Fruit fly (Drosophila melanogaster) whole organism, wandering third instar larva: Measurements from ENCODE around the gene Nup58.

Source experiments
- Abd-B ChIP-seq: fragments of >200 bp; optimal IDR thresholded peaks from 2 replicates; lab custom pipeline; 2017; ENCODE audit warnings: missing biosample characterization, missing genetic modification characterization
- CG32264 ChIP-seq: fragments of 200-800 bp; sonication (Bioruptor generic); optimal IDR thresholded peaks from 2 replicates; lab custom pipeline; 2016; ENCODE audit warnings: missing biosample characterization, missing genetic modification characterization
- CG9705 ChIP-seq: fragments of 200-800 bp; sonication (Bioruptor generic); optimal IDR thresholded peaks from 2 replicates; lab custom pipeline; 2018; ENCODE audit warnings: missing biosample characterization, mild to moderate bottlenecking, missing genetic modification characterization
- CrebA ChIP-seq: fragments of 200-800 bp; sonication (Bioruptor generic); optimal IDR thresholded peaks from 2 replicates; lab custom pipeline; 2016; ENCODE audit warnings: missing biosample characterization, mild to moderate bottlenecking, missing genetic modification characterization, borderline replicate concordance
- Dfd ChIP-seq: fragments of >200 bp; optimal IDR thresholded peaks from 2 replicates; lab custom pipeline; 2017; ENCODE audit warnings: missing biosample characterization, missing genetic modification characterization
- Dif ChIP-seq: fragments of 200-275, 200-300 bp; sonication (Bioruptor generic); optimal IDR thresholded peaks from 2 replicates; lab custom pipeline; 2018; ENCODE audit warnings: missing biosample characterization, missing genetic modification characterization; ENCODE audit not compliant: partially characterized antibody
- GATAd ChIP-seq: sonication (Bioruptor generic); optimal IDR thresholded peaks from 2 replicates; lab custom pipeline; 2016; ENCODE audit warnings: missing biosample characterization, missing genetic modification characterization
- HLH106 ChIP-seq: fragments of 200-800 bp; optimal IDR thresholded peaks from 3 replicates; lab custom pipeline; 2019; ENCODE audit warnings: missing biosample characterization, mild to moderate bottlenecking, missing genetic modification characterization, moderate library complexity
- Hnf4 ChIP-seq: fragments of 200-800 bp; sonication (Bioruptor generic); optimal IDR thresholded peaks from 2 replicates; lab custom pipeline; 2016; ENCODE audit warnings: missing biosample characterization, mild to moderate bottlenecking, missing genetic modification characterization
- Hr78 ChIP-seq: fragments of >200 bp; optimal IDR thresholded peaks from 2 replicates; lab custom pipeline; 2017; ENCODE audit warnings: missing biosample characterization, missing genetic modification characterization
- Hr83 ChIP-seq: fragments of 200-300 bp; sonication (Bioruptor generic); optimal IDR thresholded peaks from 2 replicates; lab custom pipeline; 2016; ENCODE audit warnings: missing biosample characterization, mild to moderate bottlenecking, missing genetic modification characterization, moderate library complexity; ENCODE audit not compliant: poor library complexity, severe bottlenecking
- Jra ChIP-seq: sonication (Bioruptor generic); optimal IDR thresholded peaks from 2 replicates; lab custom pipeline; 2016; ENCODE audit warnings: missing biosample characterization, missing genetic modification characterization
- Mio ChIP-seq: sonication (Bioruptor generic); optimal IDR thresholded peaks from 2 replicates; lab custom pipeline; 2016; ENCODE audit warnings: missing biosample characterization, missing genetic modification characterization
- Myc ChIP-seq: fragments of >200 bp; optimal IDR thresholded peaks from 2 replicates; lab custom pipeline; 2017
- N ChIP-seq: fragments of >200 bp; optimal IDR thresholded peaks from 2 replicates; lab custom pipeline; 2018; ENCODE audit warnings: missing biosample characterization, missing external identifiers, missing genetic modification characterization
- OdsH ChIP-seq: fragments of 200-800 bp; sonication (Bioruptor generic); optimal IDR thresholded peaks from 2 replicates; lab custom pipeline; 2016; ENCODE audit warnings: missing biosample characterization, mild to moderate bottlenecking, missing genetic modification characterization
- Rel ChIP-seq, 2 experiments: fragments of 200-800 bp; sonication (Bioruptor generic) in 1 of 2; optimal IDR thresholded peaks; 2 replicates in 1 of 2; 3 replicates in 1 of 2; lab custom pipeline; 2016 to 2019; ENCODE audit warnings: mild to moderate bottlenecking in 2 of 2, missing biosample characterization in 2 of 2, missing genetic modification characterization in 2 of 2, moderate library complexity in 1 of 2
- Sp1 ChIP-seq: fragments of 200-800 bp; sonication (Bioruptor generic); optimal IDR thresholded peaks from 3 replicates; lab custom pipeline; 2019; ENCODE audit warnings: missing biosample characterization, mild to moderate bottlenecking, missing genetic modification characterization, moderate library complexity
- Vsx2 ChIP-seq: fragments of 200-300, 225-300 bp; sonication (Bioruptor generic); optimal IDR thresholded peaks from 2 replicates; lab custom pipeline; 2018; ENCODE audit warnings: missing biosample characterization, missing genetic modification characterization; ENCODE audit not compliant: partially characterized antibody
- br ChIP-seq: fragments of 200-800 bp; sonication (Bioruptor generic); optimal IDR thresholded peaks from 2 replicates; lab custom pipeline; 2016; ENCODE audit warnings: missing biosample characterization, missing genetic modification characterization
- brk ChIP-seq: fragments of 200-800 bp; sonication (Bioruptor generic); optimal IDR thresholded peaks from 2 replicates; lab custom pipeline; 2016; ENCODE audit warnings: missing biosample characterization, mild to moderate bottlenecking, missing genetic modification characterization
- dl ChIP-seq, 2 experiments: fragments of 175-275, 200-275 bp in 1 of 2; fragments of 200-275 bp in 1 of 2; sonication (Bioruptor generic); optimal IDR thresholded peaks; lab custom pipeline; 2018; ENCODE audit warnings: mild to moderate bottlenecking in 2 of 2, missing biosample characterization in 2 of 2, missing genetic modification characterization in 2 of 2, moderate library complexity in 2 of 2; ENCODE audit not compliant: partially characterized antibody in 2 of 2, insufficient read depth in 1 of 2
- dmrt93B ChIP-seq: fragments of 200-800 bp; sonication (Bioruptor generic); optimal IDR thresholded peaks from 2 replicates; lab custom pipeline; 2018; ENCODE audit warnings: missing biosample characterization, mild to moderate bottlenecking, missing genetic modification characterization
- dsf ChIP-seq: sonication (Bioruptor generic); optimal IDR thresholded peaks from 2 replicates; lab custom pipeline; 2016; ENCODE audit warnings: missing biosample characterization, missing genetic modification characterization, borderline replicate concordance
- ey ChIP-seq: fragments of 200-800 bp; sonication (Bioruptor generic); optimal IDR thresholded peaks from 2 replicates; lab custom pipeline; 2016; ENCODE audit warnings: missing biosample characterization, missing genetic modification characterization
- foxo ChIP-seq, 2 experiments: fragments of 200-800 bp; sonication (Bioruptor generic); optimal IDR thresholded peaks; 2 replicates in 1 of 2; 3 replicates in 1 of 2; lab custom pipeline; 2016 to 2017; ENCODE audit warnings: missing biosample characterization in 2 of 2, missing genetic modification characterization in 2 of 2
- fru ChIP-seq: fragments of 200-800 bp; sonication (Bioruptor generic); optimal IDR thresholded peaks from 3 replicates; lab custom pipeline; 2016; ENCODE audit warnings: missing biosample characterization, mild to moderate bottlenecking, missing genetic modification characterization
- h ChIP-seq: fragments of 200-800 bp; sonication (Bioruptor generic); optimal IDR thresholded peaks from 3 replicates; lab custom pipeline; 2016; ENCODE audit warnings: missing biosample characterization, mild to moderate bottlenecking, missing genetic modification characterization
- jim ChIP-seq: fragments of 175-275, 200-325 bp; sonication (Bioruptor generic); optimal IDR thresholded peaks from 2 replicates; lab custom pipeline; 2016; ENCODE audit warnings: missing biosample characterization, mild to moderate bottlenecking, missing genetic modification characterization
- lola ChIP-seq: fragments of >200 bp; optimal IDR thresholded peaks from 2 replicates; lab custom pipeline; 2017; ENCODE audit warnings: missing biosample characterization, missing genetic modification characterization
- pan ChIP-seq: fragments of >200 bp; optimal IDR thresholded peaks from 2 replicates; lab custom pipeline; 2017
- psq ChIP-seq: fragments of 200-800 bp; sonication (Bioruptor generic); optimal IDR thresholded peaks from 3 replicates; lab custom pipeline; 2017; ENCODE audit warnings: missing biosample characterization, mild to moderate bottlenecking, missing genetic modification characterization, moderate library complexity
- rgr ChIP-seq: fragments of 200-800 bp; sonication (Bioruptor generic); optimal IDR thresholded peaks from 3 replicates; lab custom pipeline; 2016; ENCODE audit warnings: missing biosample characterization, mild to moderate bottlenecking, missing genetic modification characterization
- sage ChIP-seq: fragments of 200-800 bp; sonication (Bioruptor generic); optimal IDR thresholded peaks from 2 replicates; lab custom pipeline; 2016; ENCODE audit warnings: missing biosample characterization, mild to moderate bottlenecking, missing genetic modification characterization
- sv ChIP-seq: fragments of 200-800 bp; sonication (Bioruptor generic); optimal IDR thresholded peaks from 3 replicates; lab custom pipeline; 2016; ENCODE audit warnings: missing biosample characterization, missing genetic modification characterization
- tai ChIP-seq: sonication (Bioruptor generic); optimal IDR thresholded peaks from 2 replicates; lab custom pipeline; 2016; ENCODE audit warnings: missing biosample characterization, missing genetic modification characterization
- usp ChIP-seq: fragments of >200 bp; optimal IDR thresholded peaks from 2 replicates; lab custom pipeline; 2017; ENCODE audit warnings: missing biosample characterization, missing genetic modification characterization
- woc ChIP-seq: sonication (Bioruptor generic); optimal IDR thresholded peaks from 2 replicates; lab custom pipeline; 2016; ENCODE audit warnings: missing biosample characterization, mild to moderate bottlenecking, missing genetic modification characterization

Nup58 gene

DNA sequence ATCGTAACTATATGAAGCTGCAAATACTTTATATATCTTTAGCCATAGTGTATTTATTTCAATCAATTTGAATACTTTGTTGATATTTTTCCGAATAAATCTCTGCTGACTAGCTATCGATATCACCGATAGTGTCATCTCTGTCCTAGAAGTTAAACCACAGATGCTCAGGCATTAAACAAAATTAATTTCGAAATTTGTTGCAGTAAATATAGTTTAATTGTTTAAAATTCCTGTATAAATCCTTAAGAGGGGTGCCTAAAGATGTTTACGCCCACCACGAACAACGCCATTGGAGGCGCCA is at the start of gene Nup58:
TSS of gene Nup58 (plus strand) at position 126 of the 304 bp plus-strand sequence.
- TF ChIP-seq Dfd (no peak), HLH106 (peak; percentile 7), CG32264 (GFP tag; lab: Kevin White, UChicago) (no peak), N (GFP tag; lab: Kevin White, UChicago) (no peak), Hr83 (GFP tag; lab: Kevin White, UChicago) (peak; percentile 42)

DNA sequence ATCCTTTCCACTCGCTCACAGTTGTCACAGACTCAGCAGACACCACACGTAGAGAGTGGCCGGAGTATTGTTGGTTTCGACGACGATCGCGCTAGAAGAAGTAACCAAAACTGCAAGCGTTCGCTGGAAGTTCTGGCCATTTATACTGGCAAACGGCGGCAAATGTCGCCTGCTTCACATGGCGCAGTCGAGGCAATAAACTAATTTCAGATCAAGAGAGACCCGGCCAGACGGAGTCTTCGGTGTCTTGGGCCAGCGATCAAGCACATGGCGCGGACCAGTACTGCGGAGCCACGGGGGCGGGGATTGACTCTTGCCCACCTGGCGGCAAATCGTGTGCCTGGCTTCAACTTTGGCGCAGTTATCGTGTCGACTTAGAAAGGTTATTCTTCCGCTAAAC is 46.0 kb upstream of the Nup58 start, which contains the start of gene Cpr92A:
TSS of gene Cpr92A (minus strand) at position 101 of the 400 bp plus-strand sequence.
- TF ChIP-seq sage (GFP tag; lab: Kevin White, UChicago) (no peak), OdsH (GFP tag; lab: Kevin White, UChicago) (no peak)

DNA sequence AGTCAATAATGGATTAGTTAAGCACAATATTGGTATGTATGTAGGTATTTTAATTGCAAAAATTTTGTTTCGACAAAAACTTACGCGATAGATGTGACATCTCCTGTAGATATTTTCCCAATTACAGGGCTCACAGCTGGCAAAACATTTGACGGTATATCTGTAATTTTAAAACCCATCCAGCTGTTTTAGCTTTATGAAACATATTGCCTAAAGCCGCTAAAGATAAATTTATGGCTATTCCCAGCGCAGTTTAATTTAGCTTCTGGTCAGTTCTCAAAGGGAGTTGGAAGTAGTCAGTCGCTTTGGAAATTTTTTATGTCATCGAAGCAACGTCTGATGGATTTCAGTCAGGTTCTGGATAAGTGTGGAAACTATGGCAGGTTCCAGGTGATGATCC is 44.5 kb upstream of the Nup58 start, which contains the start of gene CG7333:
TSS of gene CG7333 (plus strand) at position 301 of the 400 bp plus-strand sequence.
- TF ChIP-seq CG32264 (GFP tag; lab: Kevin White, UChicago) (no peak), woc (GFP tag; lab: Kevin White, UChicago) (no peak), tai (no peak), dmrt93B (GFP tag; lab: Kevin White, UChicago) (no peak)

DNA sequence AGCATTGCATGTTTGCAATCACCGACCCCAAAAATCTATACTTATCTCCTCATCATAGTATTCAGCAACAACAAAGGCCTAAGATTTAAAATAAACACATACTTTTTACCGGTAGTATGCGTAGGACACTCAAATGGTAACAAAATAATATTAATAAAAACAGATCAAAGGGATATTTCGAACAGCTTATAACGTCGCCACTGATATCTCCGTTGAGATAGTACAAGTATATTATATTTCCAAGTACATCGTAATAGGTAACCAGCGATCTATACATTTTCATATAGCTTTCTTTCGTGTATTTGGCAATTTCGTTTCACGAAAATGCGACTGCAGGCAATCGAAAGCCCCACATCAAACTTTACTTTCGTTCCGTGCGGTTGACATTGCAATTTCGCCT is 41.8 kb upstream of the Nup58 start, which contains the start of gene CG7342:
TSS of gene CG7342 (plus strand) at position 380 of the 400 bp plus-strand sequence.
- TF ChIP-seq CG9705 (GFP tag; lab: Kevin White, UChicago), result peak; percentile 1
- TF ChIP-seq Mio (GFP tag; lab: Kevin White, UChicago), result peak; percentile 9
- TF ChIP-seq pan (lab: Kevin White, UChicago), result no peak
- TF ChIP-seq N (GFP tag; lab: Kevin White, UChicago), result no peak
- peak; percentile 57 for TF ChIP-seq psq (GFP tag; lab: Kevin White, UChicago)
- TF ChIP-seq sv (GFP tag; lab: Kevin White, UChicago), result no peak
- no peak for TF ChIP-seq Jra (GFP tag; lab: Kevin White, UChicago)
- TF ChIP-seq dl (GFP tag; optimal IDR thresholded peaks at IDR 0.05; lab: Kevin White, UChicago; ENCODE audit: insufficient read depth in 1 of 2, partially characterized antibody in 2 of 2), result no peak
- TF ChIP-seq Abd-B, result no peak
- TF ChIP-seq Hr78 (GFP tag; lab: Kevin White, UChicago), result no peak
- TF ChIP-seq Hr83 (GFP tag; lab: Kevin White, UChicago), result no peak
- peak; percentile 72 for TF ChIP-seq OdsH (GFP tag; lab: Kevin White, UChicago)
- TF ChIP-seq foxo (GFP tag; optimal IDR thresholded peaks at IDR 0.05; lab: Kevin White, UChicago), result peak; percentile 6 to 75
- peak; percentile 75 for TF ChIP-seq ey (GFP tag; lab: Kevin White, UChicago)
- TF ChIP-seq tai, result peak; percentile 47
- no peak for TF ChIP-seq lola (GFP tag; lab: Kevin White, UChicago)
- peak; percentile 80 for TF ChIP-seq h (GFP tag; lab: Kevin White, UChicago)
- no peak for TF ChIP-seq Sp1 (GFP tag; lab: Kevin White, UChicago)
- peak; percentile 71 for TF ChIP-seq fru (GFP tag; lab: Kevin White, UChicago)
- TF ChIP-seq CrebA, result peak; percentile 3
- TF ChIP-seq rgr (GFP tag; lab: Kevin White, UChicago), result peak; percentile 79
- TF ChIP-seq jim (GFP tag; lab: Kevin White, UChicago), result no peak
- no peak for TF ChIP-seq Rel (GFP tag; optimal IDR thresholded peaks at IDR 0.05; lab: Kevin White, UChicago)
- no peak for TF ChIP-seq Rel (tag; optimal IDR thresholded peaks at IDR 0.05; lab: Kevin White, UChicago)
- TF ChIP-seq woc (GFP tag; lab: Kevin White, UChicago), result peak; percentile 34
- no peak for TF ChIP-seq dsf (GFP tag; lab: Kevin White, UChicago)
- TF ChIP-seq brk (GFP tag; lab: Kevin White, UChicago), result peak; percentile 70
- TF ChIP-seq Hnf4, result peak; percentile 69
- TF ChIP-seq Myc (lab: Kevin White, UChicago), result no peak
- peak; percentile 81 for TF ChIP-seq br (GFP tag; lab: Kevin White, UChicago)
- no peak for TF ChIP-seq usp (GFP tag; lab: Kevin White, UChicago)
- TF ChIP-seq GATAd (GFP tag; lab: Kevin White, UChicago), result no peak
- no peak for TF ChIP-seq Vsx2 (GFP tag; lab: Kevin White, UChicago)
- no peak for TF ChIP-seq Dfd
- peak; percentile 80 for TF ChIP-seq HLH106
- TF ChIP-seq sage (GFP tag; lab: Kevin White, UChicago), result no peak
- TF ChIP-seq Dif (GFP tag; lab: Kevin White, UChicago), result no peak
- TF ChIP-seq CG32264 (GFP tag; lab: Kevin White, UChicago), result peak; percentile 37
- peak; percentile 36 for TF ChIP-seq dmrt93B (GFP tag; lab: Kevin White, UChicago)
